Worm (Caenorhabditis elegans) whole organism, early embryonic: ENCODE measurements around the gene cwc-15.

Source experiments
- B0310.2 ChIP-seq: sonication (generic microtip); optimal IDR thresholded peaks from 2 replicates; lab custom pipeline; 2016; ENCODE audit warnings: mild to moderate bottlenecking, missing genetic modification characterization, missing compliant biosample characterization
- F13C5.2 ChIP-seq: sonication (generic microtip); optimal IDR thresholded peaks from 2 replicates; lab custom pipeline; 2017; ENCODE audit warnings: mild to moderate bottlenecking, missing genetic modification characterization, inconsistent platforms, missing compliant biosample characterization
- ama-1 ChIP-seq: fragments of 150-350 bp; optimal IDR thresholded peaks from 2 replicates; lab custom pipeline; 2014
- ceh-36 ChIP-seq: sonication (generic microtip); optimal IDR thresholded peaks from 2 replicates; lab custom pipeline; 2016; ENCODE audit warnings: missing genetic modification characterization, inconsistent platforms, missing compliant biosample characterization
- flt-1 ChIP-seq: fragments of 200-800 bp; sonication (Bioruptor generic); IDR thresholded peaks from 2 replicates; pipeline ENCODE4 v1.3.6; 2022; ENCODE audit warnings: missing genetic modification characterization, missing compliant biosample characterization
- hmg-4 ChIP-seq: fragments of 200-800 bp; sonication (Bioruptor generic); optimal IDR thresholded peaks from 2 replicates; lab custom pipeline; 2018; ENCODE audit warnings: mild to moderate bottlenecking, missing genetic modification characterization, missing compliant biosample characterization
- pes-1 ChIP-seq: fragments of 200-800 bp; sonication (Bioruptor generic); IDR thresholded peaks from 2 replicates; pipeline ENCODE4 v1.3.6; 2022; ENCODE audit warnings: missing genetic modification reagents, missing genetic modification characterization, missing compliant biosample characterization
- scrt-1 ChIP-seq: fragments of 200-800 bp; sonication (Bioruptor generic); IDR thresholded peaks from 2 replicates; pipeline ENCODE4 v1.3.6; 2022; ENCODE audit warnings: missing genetic modification characterization, missing compliant biosample characterization
- tbx-11 ChIP-seq: fragments of 200-800 bp; sonication (Bioruptor generic); IDR thresholded peaks from 2 replicates; pipeline ENCODE4 v1.3.6; 2022; ENCODE audit warnings: missing genetic modification characterization, missing compliant biosample characterization
- tbx-37 ChIP-seq: fragments of 200-800 bp; sonication (Bioruptor generic); conservative IDR thresholded peaks from 2 replicates; pipeline ENCODE4 v1.3.6; 2022; ENCODE audit warnings: missing genetic modification reagents, missing genetic modification characterization, missing compliant biosample characterization
- tra-4 ChIP-seq: sonication (generic microtip); optimal IDR thresholded peaks from 2 replicates; lab custom pipeline; 2017; ENCODE audit warnings: missing genetic modification characterization, missing compliant biosample characterization

- TF ChIP-seq B0310.2: no peak
- no peak for TF ChIP-seq ama-1 (lab: Kevin White, UChicago)
- no peak for TF ChIP-seq tbx-11 (GFP tag; lab: Robert Waterston, UW)
- TF ChIP-seq hmg-4 (GFP tag; lab: Kevin White, UChicago): no peak
- no peak for TF ChIP-seq tbx-37 (GFP tag; lab: Robert Waterston, UW)
- no peak for TF ChIP-seq ceh-36 (tag; lab: Kevin White, UChicago)
- no peak for TF ChIP-seq F13C5.2
- no peak for TF ChIP-seq tra-4 (tag; lab: Kevin White, UChicago)
- TF ChIP-seq scrt-1 (GFP tag; lab: Robert Waterston, UW): no peak
- TF ChIP-seq pes-1: no peak
- TF ChIP-seq flt-1: no peak
These were observed 48.0 kb downstream of the cwc-15 start, which contains the start of gene nhr-176 for ce11 chrV:16071167-16071566.
